Worm (Caenorhabditis elegans): ENCODE results near the gene F46C3.7.

Gene F46C3.7

DNA sequence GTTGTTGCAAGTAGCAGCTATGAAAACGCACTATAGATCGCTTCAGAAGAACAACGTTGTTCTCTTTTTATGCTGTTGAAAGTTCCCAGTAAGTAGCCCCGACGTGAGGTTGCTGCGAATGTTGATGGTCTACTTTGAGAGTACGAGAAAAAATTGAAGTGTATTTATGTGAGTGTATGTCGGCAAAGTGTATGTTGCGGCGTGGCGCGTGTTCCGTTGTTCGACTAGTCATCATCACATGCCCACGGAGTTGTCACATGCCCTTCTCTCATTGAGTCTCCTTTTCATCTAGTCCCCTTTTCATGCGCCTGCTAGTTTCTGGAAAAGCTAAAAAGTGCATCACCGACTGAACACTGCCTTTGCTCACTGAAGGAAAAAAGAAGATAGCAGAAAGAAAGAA, 32.1 kb downstream of the F46C3.7 start (continued):
- TF ChIP-seq fos-1 (tag; optimal IDR thresholded peaks at IDR 0.05) (no peak), efl-3 (GFP tag; optimal IDR thresholded peaks at IDR 0.05) (no peak), nhr-76 (tag; optimal IDR thresholded peaks at IDR 0.05) (no peak), elt-2 (tag; optimal IDR thresholded peaks at IDR 0.05) (no peak), nhr-28 (tag; optimal IDR thresholded peaks at IDR 0.05) (no peak), rnt-1 (tag; optimal IDR thresholded peaks at IDR 0.05) (peak; percentile 24), aha-1 (tag; optimal IDR thresholded peaks at IDR 0.05) (no peak), fkh-8 (tag; optimal IDR thresholded peaks at IDR 0.05) (peak; percentile 71), swsn-7 (tag; optimal IDR thresholded peaks at IDR 0.05) (peak; percentile 25), ztf-4 (tag; optimal IDR thresholded peaks at IDR 0.05) (peak; percentile 29), fkh-10 (GFP tag; optimal IDR thresholded peaks at IDR 0.05) (peak; percentile 13), lin-15B (tag; optimal IDR thresholded peaks at IDR 0.05) (no peak), nhr-12 (tag; optimal IDR thresholded peaks at IDR 0.05) (no peak), unc-98 (GFP tag; IDR thresholded peaks at IDR 0.05) (no peak), hlh-17 (GFP tag; optimal IDR thresholded peaks at IDR 0.05; ENCODE audit: borderline replicate concordance) (no peak), aly-2 (tag; optimal IDR thresholded peaks at IDR 0.05) (no peak), lin-39 (tag; optimal IDR thresholded peaks at IDR 0.05) (no peak), nhr-77 (tag; optimal IDR thresholded peaks at IDR 0.05) (no peak), ets-5 (GFP tag; IDR thresholded peaks at IDR 0.05) (no peak), ama-1 (optimal IDR thresholded peaks at IDR 0.05) (no peak), fkh-4 (tag; optimal IDR thresholded peaks at IDR 0.05; ENCODE audit: borderline replicate concordance) (no peak), lin-35 (GFP tag; optimal IDR thresholded peaks at IDR 0.05) (peak; percentile 44 to 65), nhr-90 (tag; optimal IDR thresholded peaks at IDR 0.05; ENCODE audit: poor library complexity) (no peak), snpc-4 (tag; optimal IDR thresholded peaks at IDR 0.05) (peak; percentile 42), xbp-1 (tag; optimal IDR thresholded peaks at IDR 0.05) (no peak), unc-86 (tag; optimal IDR thresholded peaks at IDR 0.05) (peak; percentile 51), jun-1 (tag; optimal IDR thresholded peaks at IDR 0.05) (no peak), C34B4.2 (tag; optimal IDR thresholded peaks at IDR 0.05) (no peak), sptf-1 (tag; optimal IDR thresholded peaks at IDR 0.05) (no peak), nhr-84 (tag; optimal IDR thresholded peaks at IDR 0.05) (no peak), blmp-1 (tag; optimal IDR thresholded peaks at IDR 0.05) (no peak), ceh-88 (GFP tag; IDR thresholded peaks at IDR 0.05) (no peak), isw-1 (GFP tag; IDR thresholded peaks at IDR 0.05) (peak; percentile 11; the same call in 1 of the 2 replicates), lin-13 (GFP tag; optimal IDR thresholded peaks at IDR 0.05) (no peak), vab-15 (tag; optimal IDR thresholded peaks at IDR 0.05) (no peak), zip-4 (GFP tag; optimal IDR thresholded peaks at IDR 0.05) (no peak), snu-23 (GFP tag; optimal IDR thresholded peaks at IDR 0.05) (peak; percentile 59), nhr-20 (tag; optimal IDR thresholded peaks at IDR 0.05) (peak; percentile 62)

DNA sequence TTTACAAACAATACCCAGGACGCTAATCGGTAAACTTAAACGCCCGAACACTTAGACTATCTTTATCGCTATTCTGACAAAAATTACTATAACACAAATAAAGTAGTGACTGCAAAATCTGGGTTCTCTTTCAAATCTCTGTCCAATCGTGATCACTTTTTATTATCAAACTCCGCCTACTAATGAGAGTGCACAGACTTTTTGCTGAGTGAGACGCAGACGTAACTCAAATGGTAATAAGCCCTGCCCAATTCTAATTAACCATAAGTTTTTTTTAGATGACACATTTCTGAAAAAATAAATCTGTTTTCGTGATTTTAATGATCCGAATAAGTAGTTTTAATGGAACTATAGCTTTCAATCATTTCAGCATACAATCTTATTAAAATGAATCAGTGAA, 32.6 kb downstream of the F46C3.7 start:
- TF ChIP-seq mep-1 (tag; optimal IDR thresholded peaks at IDR 0.05): no peak
- TF ChIP-seq fos-1 (tag; optimal IDR thresholded peaks at IDR 0.05): peak; percentile 16
- TF ChIP-seq fkh-8 (tag; optimal IDR thresholded peaks at IDR 0.05): no peak
- peak; percentile 51 for TF ChIP-seq dsc-1 (tag; optimal IDR thresholded peaks at IDR 0.05)
- no peak for TF ChIP-seq efl-1 (optimal IDR thresholded peaks at IDR 0.05)
- peak in 1 of 2 experiments; percentile 11 for TF ChIP-seq efl-1 (GFP tag; optimal IDR thresholded peaks at IDR 0.05 in 1 of 2)
- peak; percentile 47 for TF ChIP-seq nhr-85 (tag)
- TF ChIP-seq lsy-2 (tag; optimal IDR thresholded peaks at IDR 0.05): peak in 1 of 2 experiments; percentile 1
- TF ChIP-seq irx-1 (tag; optimal IDR thresholded peaks at IDR 0.05): peak; percentile 11
- no peak for TF ChIP-seq snpc-4 (tag; optimal IDR thresholded peaks at IDR 0.05)
- TF ChIP-seq lin-35 (GFP tag; optimal IDR thresholded peaks at IDR 0.05): peak in 1 of 2 experiments; percentile 1
- TF ChIP-seq skn-1 (tag; optimal IDR thresholded peaks at IDR 0.05): peak; percentile 48

Measured in whole organism, L1 larva.